Worm (Caenorhabditis elegans): ENCODE data around the gene F25D1.5.

F25D1.5 gene

ce11 chrV:10536808-10537207 is 9.8 kb downstream of the F25D1.5 start (continued):
- TF ChIP-seq lsl-1 (GFP tag; optimal IDR thresholded peaks at IDR 0.05) (peak; percentile 30), egl-18 (GFP tag; IDR thresholded peaks at IDR 0.05) (no peak), pbrm-1 (GFP tag; IDR thresholded peaks at IDR 0.05) (peak; percentile 88), nhr-120 (GFP tag; IDR thresholded peaks at IDR 0.05) (no peak), tlf-1 (GFP tag; optimal IDR thresholded peaks at IDR 0.05) (peak; percentile 55), mcd-1 (GFP tag; IDR thresholded peaks at IDR 0.05) (peak; percentile 82), unc-130 (GFP tag; optimal IDR thresholded peaks at IDR 0.05) (no peak), efl-1 (GFP tag; optimal IDR thresholded peaks at IDR 0.05) (peak; percentile 63), F33H1.4 (GFP tag; IDR thresholded peaks at IDR 0.05) (0 out of 2 replicates have a peak, but pooled peaks have one; percentile 40), B0336.3 (GFP tag; IDR thresholded peaks at IDR 0.05) (peak; percentile 42; the same call in 1 of the 2 replicates), Y53F4B.3 (GFP tag; IDR thresholded peaks at IDR 0.05) (no peak), ceh-40 (GFP tag; IDR thresholded peaks at IDR 0.05) (no peak), him-1 (tag; optimal IDR thresholded peaks at IDR 0.05) (no peak), C06A6.2 (GFP tag; conservative IDR thresholded peaks at IDR 0.05) (0 out of 2 replicates have a peak, but pooled peaks have one; percentile 60), let-526 (GFP tag; IDR thresholded peaks at IDR 0.05) (0 out of 2 replicates have a peak, but pooled peaks have one; percentile 65), athp-1 (tag; optimal IDR thresholded peaks at IDR 0.05) (peak; percentile 23), ztf-18 (tag; optimal IDR thresholded peaks at IDR 0.05) (peak; percentile 97), ekl-4 (GFP tag; IDR thresholded peaks at IDR 0.05) (peak; percentile 79), F57A8.1 (GFP tag; optimal IDR thresholded peaks at IDR 0.05) (no peak), lin-26 (GFP tag; IDR thresholded peaks at IDR 0.05) (peak; percentile 47; the same call in 1 of the 2 replicates), cebp-2 (GFP tag; IDR thresholded peaks at IDR 0.05) (no peak), madf-10 (tag; optimal IDR thresholded peaks at IDR 0.05) (peak; percentile 63), snpc-4 (GFP tag; optimal IDR thresholded peaks at IDR 0.05) (no peak), snpc-4 (tag; optimal IDR thresholded peaks at IDR 0.05) (peak in 2 of 4 experiments; percentile 63 to 77), B0019.2 (GFP tag; conservative IDR thresholded peaks at IDR 0.05) (no peak), F52B5.7 (tag; optimal IDR thresholded peaks at IDR 0.05) (no peak), rpc-1 (optimal IDR thresholded peaks at IDR 0.05) (no peak), rpc-1 (tag; optimal IDR thresholded peaks at IDR 0.05) (no peak), sptf-2 (GFP tag; optimal IDR thresholded peaks at IDR 0.05) (no peak), lsy-27 (tag; optimal IDR thresholded peaks at IDR 0.05; ENCODE audit: borderline replicate concordance, insufficient read depth) (no peak), sea-2 (GFP tag; IDR thresholded peaks at IDR 0.05) (no peak), egl-44 (GFP tag; IDR thresholded peaks at IDR 0.05) (no peak), gei-17 (GFP tag; optimal IDR thresholded peaks at IDR 0.05) (no peak), hmg-1.2 (GFP tag; IDR thresholded peaks at IDR 0.05) (peak; percentile 54), hsf-1 (GFP tag; IDR thresholded peaks at IDR 0.05) (peak; percentile 56; the same call in 1 of the 2 replicates), nfya-2 (GFP tag; IDR thresholded peaks at IDR 0.05) (no peak), ztf-28 (GFP tag; IDR thresholded peaks at IDR 0.05) (no peak), T07F8.4 (tag; optimal IDR thresholded peaks at IDR 0.05) (no peak), ztf-25 (GFP tag; IDR thresholded peaks at IDR 0.05) (no peak), nhr-179 (tag; optimal IDR thresholded peaks at IDR 0.05) (no peak), bed-1 (GFP tag; IDR thresholded peaks at IDR 0.05) (no peak), lin-40 (tag; optimal IDR thresholded peaks at IDR 0.05) (peak; percentile 89), somi-1 (GFP tag; optimal IDR thresholded peaks at IDR 0.05) (peak; percentile 78), Y56A3A.18 (GFP tag; IDR thresholded peaks at IDR 0.05) (no peak), sdz-38 (tag; optimal IDR thresholded peaks at IDR 0.05) (no peak), F37B4.10 (GFP tag; IDR thresholded peaks at IDR 0.05) (no peak), snpc-1.1 (tag; optimal IDR thresholded peaks at IDR 0.05; ENCODE audit: insufficient read depth) (no peak), F39B2.1 (GFP tag; IDR thresholded peaks at IDR 0.05) (no peak), aptf-3 (GFP tag; IDR thresholded peaks at IDR 0.05) (no peak), chd-7 (tag; optimal IDR thresholded peaks at IDR 0.05) (peak; percentile 48)
